Worm (Caenorhabditis elegans): ENCODE measurements around the gene slc-17.7.

ce11 chrV:9262708-9263107 is 3.6 kb downstream of the slc-17.7 start:
- TF ChIP-seq ref-1 (GFP tag; conservative IDR thresholded peaks at IDR 0.05), result no peak
- no peak for TF ChIP-seq T22C8.4 (GFP tag; IDR thresholded peaks at IDR 0.05)
- no peak for TF ChIP-seq flt-1 (GFP tag; IDR thresholded peaks at IDR 0.05)

Data from whole organism, midembryonic.